Fruit fly (Drosophila melanogaster): ENCODE results near the gene CG43229.

The CG43229 gene

dm6 chrX:18153001-18153400, 14.7 kb downstream of the CG43229 start:
- TF ChIP-seq CG8159 (tag; optimal IDR thresholded peaks at IDR 0.05) = no peak
- TF ChIP-seq CG9948 (tag; optimal IDR thresholded peaks at IDR 0.05) = no peak
- no peak for TF ChIP-seq CG8301 (tag; optimal IDR thresholded peaks at IDR 0.05)
- no peak for TF ChIP-seq CG4496 (GFP tag; IDR thresholded peaks at IDR 0.05)
- no peak for TF ChIP-seq CG12605 (GFP tag; IDR thresholded peaks at IDR 0.05)
- no peak for TF ChIP-seq fd96Ca (GFP tag; IDR thresholded peaks at IDR 0.05)
- TF ChIP-seq rn (GFP tag; IDR thresholded peaks at IDR 0.05) = no peak
- TF ChIP-seq Ets98B (GFP tag; IDR thresholded peaks at IDR 0.05) = no peak
- TF ChIP-seq CG34367 (tag; optimal IDR thresholded peaks at IDR 0.05) = no peak
- no peak for TF ChIP-seq Pif1A (GFP tag; optimal IDR thresholded peaks at IDR 0.05)
- TF ChIP-seq CG15710 (tag; optimal IDR thresholded peaks at IDR 0.05) = no peak
- TF ChIP-seq gl (tag; optimal IDR thresholded peaks at IDR 0.05) = no peak

- no peak for TF ChIP-seq EcR (GFP tag; optimal IDR thresholded peaks at IDR 0.05)
- TF ChIP-seq D1 (tag; optimal IDR thresholded peaks at IDR 0.05) = no peak
- TF ChIP-seq CG34367 (tag; optimal IDR thresholded peaks at IDR 0.05) = no peak
These were observed 16.6 kb downstream of the CG43229 start, which contains the start of gene Frq1 for dm6 chrX:18154955-18155419. Gene Frq1 (plus strand): TSS chrX:18155369.

DNA sequence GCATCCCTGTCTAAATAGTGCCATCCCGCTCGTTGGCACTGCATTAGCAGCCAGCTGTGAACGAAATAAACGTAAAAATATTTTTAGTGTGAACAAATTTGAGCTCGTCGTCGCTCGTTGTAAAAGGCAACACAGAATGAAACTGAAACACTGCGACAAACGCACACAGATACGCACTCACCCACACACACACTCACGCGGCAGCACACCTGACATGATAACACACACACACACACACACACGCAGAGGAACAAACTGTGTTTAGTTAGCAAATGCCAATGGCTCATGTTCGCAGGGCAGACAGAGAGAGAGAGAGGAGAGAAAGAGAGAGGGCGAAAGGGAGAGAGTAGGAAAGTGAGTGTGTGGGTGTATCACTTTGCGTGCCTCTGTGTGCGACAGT, 20.6 kb downstream of the CG43229 start:
- TF ChIP-seq Snoo (tag; optimal IDR thresholded peaks at IDR 0.05) = no peak
- no peak for TF ChIP-seq CG13204 (GFP tag; optimal IDR thresholded peaks at IDR 0.05)
- no peak for TF ChIP-seq CG17806 (tag; optimal IDR thresholded peaks at IDR 0.05)
- TF ChIP-seq CG15710 (tag; optimal IDR thresholded peaks at IDR 0.05) = no peak
- TF ChIP-seq Pif1A (GFP tag; optimal IDR thresholded peaks at IDR 0.05) = no peak
- TF ChIP-seq CG14655 (GFP tag; optimal IDR thresholded peaks at IDR 0.05) = no peak
- no peak for TF ChIP-seq CG8301 (tag; optimal IDR thresholded peaks at IDR 0.05)
- no peak for TF ChIP-seq CG34367 (tag; optimal IDR thresholded peaks at IDR 0.05)
- TF ChIP-seq CG9948 (tag; optimal IDR thresholded peaks at IDR 0.05) = no peak
- no peak for TF ChIP-seq CG10348 (GFP tag; IDR thresholded peaks at IDR 0.05)
- TF ChIP-seq CG12605 (GFP tag; IDR thresholded peaks at IDR 0.05) = no peak
- TF ChIP-seq Ets98B (GFP tag; IDR thresholded peaks at IDR 0.05) = no peak

DNA sequence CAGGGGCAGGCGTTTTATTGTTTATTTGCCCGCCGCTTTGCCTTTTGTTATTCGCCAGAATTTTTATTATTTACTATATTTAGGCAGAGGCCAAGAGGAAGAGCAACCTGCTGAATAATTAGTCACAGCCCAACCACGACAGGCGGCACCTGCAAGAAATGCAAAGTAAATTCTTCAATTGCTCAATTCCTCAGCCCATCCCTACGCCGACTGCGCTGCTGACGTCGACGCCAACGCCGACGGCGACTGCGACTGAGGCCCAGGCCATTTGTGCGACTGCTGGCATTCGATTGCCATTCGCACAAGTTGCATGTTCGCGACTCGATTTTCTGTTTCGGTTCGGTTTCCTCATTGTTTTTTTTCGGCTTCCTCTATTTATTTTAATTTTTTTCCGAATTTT, 39.0 kb downstream of the CG43229 start, which contains the start of gene Frq2:
Gene Frq2 (plus strand): TSS at position 301 of the 400 bp plus-strand sequence.
- no peak for TF ChIP-seq CG10348 (GFP tag; IDR thresholded peaks at IDR 0.05)

DNA sequence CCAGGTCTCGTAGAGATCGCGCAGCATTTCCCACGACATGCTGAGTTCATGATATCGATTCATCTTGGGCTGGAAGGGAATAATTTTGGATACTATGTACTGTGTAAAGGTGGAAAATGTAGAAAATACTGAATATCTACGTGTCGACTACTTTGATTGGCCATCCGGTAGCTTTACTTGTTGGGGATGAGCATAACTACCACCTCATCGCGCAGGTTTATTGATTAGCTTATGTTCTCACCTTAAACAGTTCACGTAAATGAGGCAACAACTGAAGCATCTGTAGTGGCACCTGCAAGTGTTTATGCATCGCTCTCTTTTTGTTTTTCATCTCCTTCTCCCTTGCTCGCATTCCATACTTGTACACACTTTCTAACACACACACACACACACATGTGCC, 41.0 kb downstream of the CG43229 start, which contains the start of gene Andorra:
Gene Andorra (minus strand): TSS at position 101 of the 400 bp plus-strand sequence.
- TF ChIP-seq CG8301 (tag; optimal IDR thresholded peaks at IDR 0.05) (no peak), D1 (tag; optimal IDR thresholded peaks at IDR 0.05) (no peak), CG8159 (tag; optimal IDR thresholded peaks at IDR 0.05) (no peak), CG10348 (GFP tag; IDR thresholded peaks at IDR 0.05) (no peak), CG17806 (tag; optimal IDR thresholded peaks at IDR 0.05) (no peak), CG14655 (GFP tag; optimal IDR thresholded peaks at IDR 0.05) (no peak), CG15710 (tag; optimal IDR thresholded peaks at IDR 0.05) (no peak), EcR (GFP tag; optimal IDR thresholded peaks at IDR 0.05) (no peak), gl (tag; optimal IDR thresholded peaks at IDR 0.05) (no peak), CG13204 (GFP tag; optimal IDR thresholded peaks at IDR 0.05) (no peak), CG32121 (GFP tag; IDR thresholded peaks at IDR 0.05) (no peak), Ets98B (GFP tag; IDR thresholded peaks at IDR 0.05) (no peak), CG34367 (tag; optimal IDR thresholded peaks at IDR 0.05) (no peak), CG9948 (tag; optimal IDR thresholded peaks at IDR 0.05) (no peak), CG4496 (GFP tag; IDR thresholded peaks at IDR 0.05) (no peak), Snoo (tag; optimal IDR thresholded peaks at IDR 0.05) (no peak), fd96Ca (GFP tag; IDR thresholded peaks at IDR 0.05) (no peak), CG12605 (GFP tag; IDR thresholded peaks at IDR 0.05) (no peak)

DNA sequence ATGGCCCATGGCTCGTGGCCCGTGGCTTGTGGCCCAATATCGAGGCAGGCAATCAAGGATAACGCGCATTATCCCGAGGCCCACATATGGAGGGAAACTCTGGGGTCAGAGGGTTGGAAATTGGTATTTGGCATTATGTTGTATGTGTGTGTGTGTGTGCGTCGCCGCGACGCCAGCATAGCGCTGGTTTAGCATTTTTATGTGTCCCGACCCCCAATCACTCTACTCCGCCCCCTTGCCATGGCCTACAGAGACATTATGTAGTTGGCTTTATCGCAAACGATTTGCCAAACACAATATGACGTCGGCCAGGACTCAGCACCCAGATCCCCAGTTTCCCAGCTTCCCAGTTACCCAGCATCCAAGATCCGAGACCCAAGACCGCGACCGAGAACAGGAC, 42.8 kb downstream of the CG43229 start:
- TF ChIP-seq CG14655 (GFP tag; optimal IDR thresholded peaks at IDR 0.05) = no peak
- TF ChIP-seq CG17806 (tag; optimal IDR thresholded peaks at IDR 0.05) = no peak
- TF ChIP-seq D1 (tag; optimal IDR thresholded peaks at IDR 0.05) = no peak
- no peak for TF ChIP-seq CG15710 (tag; optimal IDR thresholded peaks at IDR 0.05)
- TF ChIP-seq CG9948 (tag; optimal IDR thresholded peaks at IDR 0.05) = no peak
- no peak for TF ChIP-seq Snoo (tag; optimal IDR thresholded peaks at IDR 0.05)
- TF ChIP-seq CG4496 (GFP tag; IDR thresholded peaks at IDR 0.05) = no peak
- TF ChIP-seq Pif1B (GFP tag; optimal IDR thresholded peaks at IDR 0.05) = no peak
- no peak for TF ChIP-seq CG8301 (tag; optimal IDR thresholded peaks at IDR 0.05)
- TF ChIP-seq CG10348 (GFP tag; IDR thresholded peaks at IDR 0.05) = no peak

DNA sequence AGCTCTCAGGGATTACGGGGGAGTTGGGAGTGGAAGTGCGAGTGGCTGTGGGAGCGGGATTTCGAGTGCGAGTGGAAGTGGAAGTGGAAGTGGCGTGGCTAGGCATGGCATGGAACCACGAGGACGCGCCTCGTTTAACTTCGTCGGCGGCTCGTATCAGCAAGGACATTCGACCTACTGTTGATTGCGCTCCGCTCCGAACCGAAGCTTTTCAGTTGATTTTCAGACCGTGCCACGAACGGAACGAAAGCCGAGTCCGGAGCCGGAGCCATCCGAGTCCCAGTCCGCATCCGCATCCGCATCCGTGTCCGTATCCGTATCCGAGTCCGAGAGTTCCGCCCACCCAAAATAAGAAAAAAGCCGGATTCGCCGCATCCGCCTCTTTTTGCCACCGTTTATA, 47.6 kb downstream of the CG43229 start:
- TF ChIP-seq Pif1A (GFP tag; optimal IDR thresholded peaks at IDR 0.05) (no peak), CG4496 (GFP tag; IDR thresholded peaks at IDR 0.05) (no peak), CG8301 (tag; optimal IDR thresholded peaks at IDR 0.05) (no peak), EcR (GFP tag; optimal IDR thresholded peaks at IDR 0.05) (no peak), CG14655 (GFP tag; optimal IDR thresholded peaks at IDR 0.05) (no peak), CG34367 (tag; optimal IDR thresholded peaks at IDR 0.05) (no peak), CG12605 (GFP tag; IDR thresholded peaks at IDR 0.05) (no peak), CG9948 (tag; optimal IDR thresholded peaks at IDR 0.05) (no peak), fd96Ca (GFP tag; IDR thresholded peaks at IDR 0.05) (no peak), gl (tag; optimal IDR thresholded peaks at IDR 0.05) (no peak), Ets98B (GFP tag; IDR thresholded peaks at IDR 0.05) (no peak), Snoo (tag; optimal IDR thresholded peaks at IDR 0.05) (no peak), CG13204 (GFP tag; optimal IDR thresholded peaks at IDR 0.05) (no peak), CG8159 (tag; optimal IDR thresholded peaks at IDR 0.05) (no peak)
